Worm (Caenorhabditis elegans) whole organism, young adult: ENCODE measurements around the gene dpy-23.
A peak's percentile ranks its signal among the peaks of the same experiment; 100 is the strongest.

ENCODE experiments used
- C06A6.2 ChIP-seq: fragments of 200-800 bp; sonication (Bioruptor generic); conservative IDR thresholded peaks from 2 replicates; pipeline ENCODE4 v1.3.6; 2022; ENCODE audit warnings: missing genetic modification characterization, missing compliant biosample characterization
- F22D6.2 ChIP-seq: sonication (generic microtip); optimal IDR thresholded peaks from 2 replicates; lab custom pipeline; 2016; ENCODE audit warnings: mild to moderate bottlenecking, missing genetic modification characterization, missing compliant biosample characterization
- F37B4.10 ChIP-seq: fragments of 200-800 bp; sonication (Bioruptor generic); IDR thresholded peaks from 2 replicates; pipeline ENCODE4 v1.3.6; 2022; ENCODE audit warnings: missing genetic modification characterization, missing compliant biosample characterization
- F55B11.4 ChIP-seq: sonication (generic microtip); optimal IDR thresholded peaks from 2 replicates; lab custom pipeline; 2016; ENCODE audit warnings: missing compliant biosample characterization, missing genetic modification characterization, borderline replicate concordance; ENCODE audit not compliant: insufficient read depth
- F57C9.4 ChIP-seq: sonication (generic microtip); optimal IDR thresholded peaks from 2 replicates; lab custom pipeline; 2017; ENCODE audit warnings: mild to moderate bottlenecking, missing genetic modification characterization, missing compliant biosample characterization
- K12H6.12 ChIP-seq: fragments of 200-800 bp; sonication (Bioruptor generic); optimal IDR thresholded peaks from 2 replicates; lab custom pipeline; 2018; ENCODE audit warnings: mild to moderate bottlenecking, missing genetic modification characterization, missing compliant biosample characterization
- T26A5.8 ChIP-seq: sonication (generic microtip); optimal IDR thresholded peaks from 2 replicates; lab custom pipeline; 2016; ENCODE audit warnings: missing genetic modification characterization, missing compliant biosample characterization
- Y53F4B.3 ChIP-seq: fragments of 200-800 bp; sonication (Bioruptor generic); IDR thresholded peaks from 2 replicates; pipeline ENCODE4 v1.3.6; 2022; ENCODE audit warnings: missing genetic modification reagents, missing genetic modification characterization, missing compliant biosample characterization
- Y79H2A.3 ChIP-seq: fragments of 200-800 bp; sonication (Bioruptor generic); conservative IDR thresholded peaks from 2 replicates; pipeline ENCODE4 v1.3.6; 2022; ENCODE audit warnings: missing genetic modification reagents, missing genetic modification characterization, missing compliant biosample characterization
- ama-1 ChIP-seq, 3 experiments: fragments of 150-350 bp in 1 of 3; sonication (generic microtip) in 2 of 3; optimal IDR thresholded peaks; 2 replicates each; lab custom pipeline; 2014 to 2018; ENCODE audit warnings: missing biosample characterization in 2 of 3, missing genetic modification characterization in 2 of 3, missing genetic modification reagents in 2 of 3
- aptf-2 ChIP-seq: fragments of 200-800 bp; sonication (Bioruptor generic); conservative IDR thresholded peaks from 2 replicates; pipeline ENCODE4 v1.3.6; 2022; ENCODE audit warnings: missing genetic modification reagents, missing genetic modification characterization, missing compliant biosample characterization
- aptf-3 ChIP-seq: fragments of 200-800 bp; sonication (Bioruptor generic); IDR thresholded peaks from 2 replicates; pipeline ENCODE4 v1.3.6; 2022; ENCODE audit warnings: missing genetic modification characterization, missing compliant biosample characterization
- atf-7 ChIP-seq: sonication (generic microtip); optimal IDR thresholded peaks from 2 replicates; lab custom pipeline; 2017; ENCODE audit warnings: mild to moderate bottlenecking, missing genetic modification characterization, missing compliant biosample characterization
- bed-2 ChIP-seq: fragments of 200-800 bp; sonication (Bioruptor generic); IDR thresholded peaks from 2 replicates; pipeline ENCODE4 v1.3.6; 2022; ENCODE audit warnings: missing genetic modification reagents, missing genetic modification characterization, missing compliant biosample characterization
- ccch-3 ChIP-seq: fragments of 200-800 bp; sonication (Bioruptor generic); optimal IDR thresholded peaks from 2 replicates; lab custom pipeline; 2018; ENCODE audit warnings: mild to moderate bottlenecking, missing genetic modification characterization, missing compliant biosample characterization
- ceh-100 ChIP-seq: fragments of 200-800 bp; sonication (Bioruptor generic); IDR thresholded peaks from 2 replicates; pipeline ENCODE4 v1.3.6; 2022; ENCODE audit warnings: missing genetic modification reagents, missing genetic modification characterization, missing compliant biosample characterization
- ceh-58 ChIP-seq: fragments of 200-800 bp; sonication (Bioruptor generic); IDR thresholded peaks from 2 replicates; pipeline ENCODE4 v1.3.6; 2022; ENCODE audit warnings: missing genetic modification characterization, missing compliant biosample characterization
- ceh-79 ChIP-seq: sonication (generic microtip); optimal IDR thresholded peaks from 2 replicates; lab custom pipeline; 2017; ENCODE audit warnings: mild to moderate bottlenecking, missing genetic modification characterization, missing compliant biosample characterization
- ceh-91 ChIP-seq: fragments of 200-800 bp; sonication (Bioruptor generic); IDR thresholded peaks from 2 replicates; pipeline ENCODE4 v1.3.6; 2022; ENCODE audit warnings: missing genetic modification reagents, missing genetic modification characterization, missing compliant biosample characterization
- die-1 ChIP-seq: sonication (generic microtip); optimal IDR thresholded peaks from 2 replicates; lab custom pipeline; 2016; ENCODE audit warnings: missing genotype, mild to moderate bottlenecking, missing genetic modification characterization, missing compliant biosample characterization
- egl-44 ChIP-seq: fragments of 200-800 bp; sonication (Bioruptor generic); IDR thresholded peaks from 2 replicates; pipeline ENCODE4 v1.3.6; 2022; ENCODE audit warnings: missing genetic modification reagents, missing genetic modification characterization, missing compliant biosample characterization
- ekl-4 ChIP-seq: fragments of 200-800 bp; sonication (Bioruptor generic); IDR thresholded peaks from 2 replicates; pipeline ENCODE4 v1.3.6; 2022; ENCODE audit warnings: missing genetic modification reagents, missing genetic modification characterization, missing compliant biosample characterization
- him-1 ChIP-seq: sonication (generic microtip); optimal IDR thresholded peaks from 2 replicates; lab custom pipeline; 2016; ENCODE audit warnings: missing genotype, missing genetic modification reagents, missing genetic modification characterization, missing compliant biosample characterization
- hmg-20 ChIP-seq: fragments of 200-800 bp; sonication (Bioruptor generic); IDR thresholded peaks from 2 replicates; pipeline ENCODE4 v1.3.6; 2022; ENCODE audit warnings: missing genetic modification reagents, missing genetic modification characterization, missing compliant biosample characterization
- hrde-1 ChIP-seq: sonication (generic microtip); optimal IDR thresholded peaks from 2 replicates; lab custom pipeline; 2016; ENCODE audit warnings: missing genetic modification characterization, mild to moderate bottlenecking, missing compliant biosample characterization, moderate library complexity, missing genotype, missing genetic modification reagents, borderline replicate concordance
- let-607 ChIP-seq, 2 experiments: fragments of 200-800 bp in 1 of 2; sonication (Bioruptor generic) in 1 of 2; sonication (generic microtip) in 1 of 2; optimal IDR thresholded peaks; 2 replicates each; lab custom pipeline; 2016 to 2018; ENCODE audit warnings: mild to moderate bottlenecking in 2 of 2, missing compliant biosample characterization in 2 of 2, missing genetic modification characterization in 2 of 2, moderate library complexity in 2 of 2, missing genotype in 1 of 2
- lin-26 ChIP-seq: fragments of 200-800 bp; sonication (Bioruptor generic); IDR thresholded peaks from 2 replicates; pipeline ENCODE4 v1.3.6; 2022; ENCODE audit warnings: missing genetic modification reagents, missing genetic modification characterization, missing compliant biosample characterization
- madf-10 ChIP-seq: sonication (generic microtip); optimal IDR thresholded peaks from 2 replicates; lab custom pipeline; 2016; ENCODE audit warnings: mild to moderate bottlenecking, missing genetic modification characterization, missing compliant biosample characterization
- madf-3 ChIP-seq: fragments of 200-800 bp; sonication (Bioruptor generic); IDR thresholded peaks from 2 replicates; pipeline ENCODE4 v1.3.6; 2022; ENCODE audit warnings: missing genetic modification reagents, missing genetic modification characterization, missing compliant biosample characterization
- madf-6 ChIP-seq: fragments of 200-800 bp; sonication (Bioruptor generic); IDR thresholded peaks from 2 replicates; pipeline ENCODE4 v1.3.6; 2022; ENCODE audit warnings: missing genetic modification reagents, missing genetic modification characterization, missing compliant biosample characterization
- mel-28 ChIP-seq: sonication (generic microtip); optimal IDR thresholded peaks from 2 replicates; lab custom pipeline; 2016; ENCODE audit warnings: borderline replicate concordance, mild to moderate bottlenecking, missing genetic modification characterization, missing compliant biosample characterization
- mes-4 ChIP-seq: sonication (generic microtip); optimal IDR thresholded peaks from 2 replicates; lab custom pipeline; 2016; ENCODE audit warnings: missing genotype, missing genetic modification characterization, missing compliant biosample characterization
- mxl-1 ChIP-seq: sonication (generic microtip); optimal IDR thresholded peaks from 2 replicates; lab custom pipeline; 2016; ENCODE audit warnings: missing genetic modification characterization, missing compliant biosample characterization
- nfya-2 ChIP-seq: fragments of 200-800 bp; sonication (Bioruptor generic); IDR thresholded peaks from 2 replicates; pipeline ENCODE4 v1.3.6; 2022; ENCODE audit warnings: missing genetic modification reagents, missing genetic modification characterization, missing compliant biosample characterization
- nhr-27 ChIP-seq: fragments of 200-800 bp; sonication (Bioruptor generic); optimal IDR thresholded peaks from 2 replicates; lab custom pipeline; 2018; ENCODE audit warnings: mild to moderate bottlenecking, missing genetic modification characterization, moderate library complexity, missing compliant biosample characterization
- nhr-80 ChIP-seq: sonication (generic microtip); optimal IDR thresholded peaks from 2 replicates; lab custom pipeline; 2016; ENCODE audit warnings: missing genetic modification characterization, missing compliant biosample characterization
- pha-4 ChIP-seq: fragments of 150-350 bp; sonication (generic microtip); optimal IDR thresholded peaks from 2 replicates; lab custom pipeline; 2014; ENCODE audit warnings: missing biosample characterization, missing genetic modification reagents, missing genetic modification characterization
- rec-8 ChIP-seq, 2 experiments: sonication (generic microtip); optimal IDR thresholded peaks; 2 replicates each; lab custom pipeline; 2016; ENCODE audit warnings: mild to moderate bottlenecking in 2 of 2, missing genetic modification characterization in 2 of 2, missing genetic modification reagents in 2 of 2, missing genotype in 2 of 2, missing biosample characterization in 1 of 2, missing compliant biosample characterization in 1 of 2, moderate library complexity in 1 of 2
- sea-2 ChIP-seq: fragments of 200-800 bp; sonication (Bioruptor generic); IDR thresholded peaks from 2 replicates; pipeline ENCODE4 v1.3.6; 2022; ENCODE audit warnings: missing genetic modification characterization, missing compliant biosample characterization
- snpc-1.1 ChIP-seq: sonication (generic microtip); optimal IDR thresholded peaks from 2 replicates; lab custom pipeline; 2017; ENCODE audit warnings: missing genetic modification characterization, mild to moderate bottlenecking, missing compliant biosample characterization, antibody characterized with exemption, moderate library complexity, missing genotype, missing genetic modification reagents; ENCODE audit not compliant: insufficient read depth
- snpc-1.3 ChIP-seq: sonication (generic microtip); optimal IDR thresholded peaks from 2 replicates; lab custom pipeline; 2017; ENCODE audit warnings: missing genetic modification characterization, mild to moderate bottlenecking, missing compliant biosample characterization, antibody characterized with exemption, moderate library complexity, missing genotype, missing genetic modification reagents; ENCODE audit not compliant: insufficient read depth
- snpc-3.4 ChIP-seq: sonication (generic microtip); optimal IDR thresholded peaks from 2 replicates; lab custom pipeline; 2017; ENCODE audit warnings: missing genetic modification characterization, mild to moderate bottlenecking, missing compliant biosample characterization, antibody characterized with exemption, moderate library complexity, missing genotype, missing genetic modification reagents
- somi-1 ChIP-seq: fragments of 200-800 bp; sonication (Bioruptor generic); optimal IDR thresholded peaks from 2 replicates; lab custom pipeline; 2018; ENCODE audit warnings: mild to moderate bottlenecking, missing genetic modification characterization, missing compliant biosample characterization
- tbp1 ChIP-seq: fragments of 200-800 bp; sonication (Bioruptor generic); optimal IDR thresholded peaks from 2 replicates; lab custom pipeline; 2018; ENCODE audit warnings: mild to moderate bottlenecking, missing genetic modification characterization, missing compliant biosample characterization
- tlf-1 ChIP-seq: fragments of 200-800 bp; sonication (Bioruptor generic); optimal IDR thresholded peaks from 2 replicates; lab custom pipeline; 2018; ENCODE audit warnings: mild to moderate bottlenecking, missing genetic modification characterization, missing compliant biosample characterization
- ztf-28 ChIP-seq: fragments of 200-800 bp; sonication (Bioruptor generic); IDR thresholded peaks from 2 replicates; pipeline ENCODE4 v1.3.6; 2022; ENCODE audit warnings: missing genetic modification reagents, missing genetic modification characterization, missing compliant biosample characterization
- ztf-6 ChIP-seq: fragments of 200-800 bp; sonication (Bioruptor generic); IDR thresholded peaks from 2 replicates; pipeline ENCODE4 v1.3.6; 2022; ENCODE audit warnings: missing genetic modification reagents, missing genetic modification characterization, missing compliant biosample characterization

dpy-23 gene

ce11 chrX:4388834-4389409 lies at the start of gene dpy-23 (continued):
- TF ChIP-seq ceh-58 (GFP tag; lab: Robert Waterston, UW) (no peak), snpc-1.3 (tag; lab: Kevin White, UChicago) (no peak), mel-28 (tag; lab: Kevin White, UChicago) (no peak), F22D6.2 (tag; lab: Kevin White, UChicago) (peak; percentile 35), ztf-28 (GFP tag; lab: Robert Waterston, UW) (no peak), madf-3 (peak; percentile 85), ceh-100 (GFP tag; lab: Robert Waterston, UW) (no peak), ccch-3 (GFP tag; lab: Kevin White, UChicago) (no peak), snpc-3.4 (tag; lab: Kevin White, UChicago) (no peak), aptf-2 (GFP tag; lab: Robert Waterston, UW) (no peak), somi-1 (GFP tag; lab: Kevin White, UChicago) (peak; percentile 86), sea-2 (GFP tag; lab: Robert Waterston, UW) (no peak), rec-8 (tag; optimal IDR thresholded peaks at IDR 0.05; lab: Kevin White, UChicago) (no peak), C06A6.2 (GFP tag; lab: Robert Waterston, UW) (peak; percentile 77), F37B4.10 (GFP tag; lab: Robert Waterston, UW) (no peak), let-607 (tag; optimal IDR thresholded peaks at IDR 0.05; lab: Kevin White, UChicago) (peak in 1 of 2 experiments; percentile 59), T26A5.8 (tag; lab: Kevin White, UChicago) (no peak), pha-4 (tag; lab: Kevin White, UChicago) (peak; percentile 33), K12H6.12 (peak; percentile 93), tlf-1 (GFP tag; lab: Kevin White, UChicago) (peak; percentile 38), egl-44 (GFP tag; lab: Robert Waterston, UW) (no peak), madf-10 (tag; lab: Kevin White, UChicago) (peak; percentile 96), tbp1 (peak; percentile 49), nhr-27 (no peak), hmg-20 (GFP tag; lab: Robert Waterston, UW) (no peak), nfya-2 (GFP tag; lab: Robert Waterston, UW) (no peak), ama-1 (optimal IDR thresholded peaks at IDR 0.05; lab: Kevin White, UChicago) (no peak), ama-1 (GFP tag; optimal IDR thresholded peaks at IDR 0.05; lab: Kevin White, UChicago) (no peak), madf-6 (GFP tag; lab: Robert Waterston, UW) (peak; percentile 40), Y79H2A.3 (GFP tag; lab: Robert Waterston, UW) (no peak), him-1 (tag; lab: Kevin White, UChicago) (no peak), die-1 (tag; lab: Kevin White, UChicago) (peak; percentile 16), lin-26 (peak; percentile 76; the same call in 1 of the 2 replicates), mes-4 (no peak), Y53F4B.3 (GFP tag; lab: Robert Waterston, UW) (no peak), mxl-1 (tag; lab: Kevin White, UChicago) (no peak), ceh-91 (no peak), nhr-80 (peak; percentile 87), bed-2 (GFP tag; lab: Robert Waterston, UW) (peak; percentile 80; the same call in 1 of the 2 replicates), ztf-6 (GFP tag; lab: Robert Waterston, UW) (no peak), ceh-79 (tag; lab: Kevin White, UChicago) (no peak), atf-7 (peak; percentile 72), hrde-1 (tag; lab: Kevin White, UChicago) (no peak), F57C9.4 (tag; lab: Kevin White, UChicago) (no peak), ekl-4 (GFP tag; lab: Robert Waterston, UW) (peak; percentile 55), F55B11.4 (tag; lab: Kevin White, UChicago) (no peak), aptf-3 (GFP tag; lab: Robert Waterston, UW) (no peak), snpc-1.1 (no peak)
